Fruit fly (Drosophila melanogaster) whole organism, embryonic: ENCODE data around the gene CG16903.

Experiments used
- Atf3 ChIP-seq: fragments of 200-800 bp; sonication (Bioruptor generic); optimal IDR thresholded peaks from 3 replicates; lab custom pipeline; 2016; ENCODE audit warnings: missing biosample characterization, missing genetic modification characterization
- Atf6 ChIP-seq: fragments of 200-800 bp; sonication (Bioruptor generic); IDR thresholded peaks from 2 replicates; pipeline ENCODE4 v1.3.6; 2022; ENCODE audit warnings: missing biosample characterization, missing genetic modification characterization
- C15 ChIP-seq: fragments of 200-800 bp; sonication (Bioruptor generic); IDR thresholded peaks from 3 replicates; pipeline ENCODE4 v1.3.6; 2022; ENCODE audit warnings: missing biosample characterization, missing genetic modification characterization
- CG10959 ChIP-seq: fragments of 200-800 bp; sonication (Bioruptor generic); IDR thresholded peaks from 2 replicates; pipeline ENCODE4 v1.3.6; 2022; ENCODE audit warnings: missing biosample characterization, missing genetic modification characterization
- CG11723 ChIP-seq: fragments of 200-800 bp; sonication (Bioruptor generic); optimal IDR thresholded peaks from 2 replicates; lab custom pipeline; 2017; ENCODE audit warnings: missing biosample characterization, mild to moderate bottlenecking, missing genetic modification characterization
- CG12071 ChIP-seq: fragments of 200-800 bp; sonication (Bioruptor generic); optimal IDR thresholded peaks from 3 replicates; lab custom pipeline; 2018; ENCODE audit warnings: missing biosample characterization, mild to moderate bottlenecking, missing genetic modification characterization
- CG13296 ChIP-seq: fragments of 200-800 bp; sonication (Bioruptor generic); optimal IDR thresholded peaks from 3 replicates; lab custom pipeline; 2018; ENCODE audit warnings: missing biosample characterization, mild to moderate bottlenecking, missing genetic modification characterization
- CG14860 ChIP-seq: fragments of 200-800 bp; sonication (Bioruptor generic); IDR thresholded peaks from 3 replicates; pipeline ENCODE4 v1.3.6; 2022; ENCODE audit warnings: missing biosample characterization, missing genetic modification characterization; ENCODE audit not compliant: partially characterized antibody
- CG1603 ChIP-seq: fragments of 200-800 bp; sonication (Bioruptor generic); optimal IDR thresholded peaks from 2 replicates; lab custom pipeline; 2019; ENCODE audit warnings: missing biosample characterization, mild to moderate bottlenecking, missing genetic modification characterization, moderate library complexity
- CG16863 ChIP-seq: fragments of 200-800 bp; sonication (Bioruptor generic); optimal IDR thresholded peaks from 3 replicates; lab custom pipeline; 2016; ENCODE audit warnings: missing biosample characterization, missing genetic modification characterization
- CG17385 ChIP-seq: fragments of 200-800 bp; sonication (Bioruptor generic); optimal IDR thresholded peaks from 3 replicates; lab custom pipeline; 2018; ENCODE audit warnings: missing biosample characterization, mild to moderate bottlenecking, missing genetic modification characterization
- CG17802 ChIP-seq: fragments of 200-800 bp; sonication (Bioruptor generic); optimal IDR thresholded peaks from 2 replicates; lab custom pipeline; 2018; ENCODE audit warnings: missing biosample characterization, mild to moderate bottlenecking, missing genetic modification characterization, moderate library complexity
- CG1832 ChIP-seq: fragments of 200-800 bp; sonication (Bioruptor generic); optimal IDR thresholded peaks from 2 replicates; lab custom pipeline; 2017; ENCODE audit warnings: missing biosample characterization, mild to moderate bottlenecking, missing genetic modification characterization, inconsistent platforms
- CG18764 ChIP-seq: fragments of 200-800 bp; sonication (Bioruptor generic); optimal IDR thresholded peaks from 3 replicates; lab custom pipeline; 2016; ENCODE audit warnings: missing biosample characterization, missing genetic modification characterization
- CG3065 ChIP-seq: fragments of 200-800 bp; sonication (Bioruptor generic); optimal IDR thresholded peaks from 2 replicates; lab custom pipeline; 2016; ENCODE audit warnings: missing biosample characterization, missing genetic modification characterization
- CG3726 ChIP-seq: fragments of 200-800 bp; sonication (Bioruptor generic); IDR thresholded peaks from 3 replicates; pipeline ENCODE4, ENCODE4 v1.3.6; 2022; ENCODE audit warnings: missing biosample characterization, missing genetic modification characterization
- CG4617 ChIP-seq: fragments of 200-800 bp; sonication (Bioruptor generic); optimal IDR thresholded peaks from 3 replicates; lab custom pipeline; 2016; ENCODE audit warnings: missing biosample characterization, missing genetic modification characterization, borderline replicate concordance
- CG7556 ChIP-seq: fragments of 200-800 bp; sonication (Bioruptor generic); optimal IDR thresholded peaks from 2 replicates; lab custom pipeline; 2017; ENCODE audit warnings: missing biosample characterization, mild to moderate bottlenecking, missing genetic modification characterization
- CG8089 ChIP-seq: fragments of 200-800 bp; sonication (Bioruptor generic); optimal IDR thresholded peaks from 3 replicates; lab custom pipeline; 2016; ENCODE audit warnings: missing biosample characterization, missing genetic modification characterization
- CG8924 ChIP-seq: fragments of 200-800 bp; optimal IDR thresholded peaks from 3 replicates; lab custom pipeline; 2019; ENCODE audit warnings: missing biosample characterization, mild to moderate bottlenecking, missing genetic modification characterization, moderate library complexity
- Chrac-16 ChIP-seq: fragments of 200-800 bp; sonication (Bioruptor generic); optimal IDR thresholded peaks from 3 replicates; lab custom pipeline; 2016; ENCODE audit warnings: missing biosample characterization, missing genetic modification characterization
- Dp ChIP-seq: fragments of 200-800 bp; sonication (Bioruptor generic); optimal IDR thresholded peaks from 2 replicates; lab custom pipeline; 2018; ENCODE audit warnings: missing biosample characterization, mild to moderate bottlenecking, missing genetic modification characterization, moderate library complexity
- Eip74EF ChIP-seq, 2 experiments: fragments of 200-800 bp in 1 of 2; fragments of >200 bp in 1 of 2; sonication (Bioruptor generic) in 1 of 2; optimal IDR thresholded peaks; 2 replicates each; lab custom pipeline; 2017 to 2019; ENCODE audit warnings: missing biosample characterization in 2 of 2, missing genetic modification characterization in 2 of 2, mild to moderate bottlenecking in 1 of 2, moderate library complexity in 1 of 2
- Fer3 ChIP-seq: fragments of 200-800 bp; sonication (Bioruptor generic); optimal IDR thresholded peaks from 2 replicates; lab custom pipeline; 2018; ENCODE audit warnings: missing biosample characterization, mild to moderate bottlenecking, missing genetic modification characterization, moderate library complexity
- Hsf ChIP-seq: fragments of 200-800 bp; sonication (Bioruptor generic); optimal IDR thresholded peaks from 3 replicates; lab custom pipeline; 2016; ENCODE audit warnings: missing biosample characterization, missing genetic modification characterization
- NC2β ChIP-seq: fragments of 200-800 bp; sonication (Bioruptor generic); optimal IDR thresholded peaks from 2 replicates; lab custom pipeline; 2016; ENCODE audit warnings: missing biosample characterization, missing genetic modification characterization
- Nf-YB ChIP-seq: fragments of 200-800 bp; sonication (Bioruptor generic); optimal IDR thresholded peaks from 3 replicates; lab custom pipeline; 2019; ENCODE audit warnings: missing biosample characterization, mild to moderate bottlenecking, missing genetic modification characterization, moderate library complexity
- Nf-YC ChIP-seq: fragments of 200-800 bp; optimal IDR thresholded peaks from 3 replicates; lab custom pipeline; 2019; ENCODE audit warnings: missing biosample characterization, mild to moderate bottlenecking, missing genetic modification characterization, moderate library complexity
- Optix ChIP-seq: fragments of 200-800 bp; sonication (Bioruptor generic); IDR thresholded peaks from 3 replicates; pipeline ENCODE4 v1.3.6; 2022; ENCODE audit warnings: missing biosample characterization, missing genetic modification characterization
- bcd ChIP-seq: fragments of 200-800 bp; sonication (Bioruptor generic); optimal IDR thresholded peaks from 2 replicates; lab custom pipeline; 2017; ENCODE audit warnings: missing biosample characterization, mild to moderate bottlenecking, missing genetic modification characterization
- cad ChIP-seq: fragments of >200 bp; optimal IDR thresholded peaks from 2 replicates; lab custom pipeline; 2017; ENCODE audit warnings: missing biosample characterization, missing genetic modification characterization
- crc ChIP-seq: fragments of 200-800 bp; sonication (Bioruptor generic); optimal IDR thresholded peaks from 2 replicates; lab custom pipeline; 2016; ENCODE audit warnings: missing biosample characterization, missing genetic modification characterization
- da ChIP-seq: fragments of 200-800 bp; sonication (Bioruptor generic); optimal IDR thresholded peaks from 2 replicates; lab custom pipeline; 2016; ENCODE audit warnings: missing biosample characterization, missing genetic modification characterization
- disco-r ChIP-seq: fragments of 200-800 bp; sonication (Bioruptor generic); optimal IDR thresholded peaks from 2 replicates; lab custom pipeline; 2016; ENCODE audit warnings: missing biosample characterization, missing genetic modification characterization
- dmrt99B ChIP-seq: fragments of 200-800 bp; sonication (Bioruptor generic); optimal IDR thresholded peaks from 2 replicates; lab custom pipeline; 2018; ENCODE audit warnings: missing biosample characterization, mild to moderate bottlenecking, missing genetic modification characterization, moderate library complexity
- fd102C ChIP-seq: fragments of 200-800 bp; sonication (Bioruptor generic); optimal IDR thresholded peaks from 2 replicates; lab custom pipeline; 2018; ENCODE audit warnings: missing biosample characterization, mild to moderate bottlenecking, missing genetic modification characterization, moderate library complexity
- fu2 ChIP-seq: fragments of 200-800 bp; sonication (Bioruptor generic); optimal IDR thresholded peaks from 2 replicates; lab custom pipeline; 2016; ENCODE audit warnings: missing biosample characterization, missing genetic modification characterization
- gcm ChIP-seq: fragments of 200-800 bp; sonication (Bioruptor generic); optimal IDR thresholded peaks from 2 replicates; lab custom pipeline; 2019; ENCODE audit warnings: missing biosample characterization, mild to moderate bottlenecking, missing genetic modification characterization, moderate library complexity
- grn ChIP-seq: fragments of 200-800 bp; sonication (Bioruptor generic); optimal IDR thresholded peaks from 3 replicates; lab custom pipeline; 2017; ENCODE audit warnings: missing biosample characterization, missing genetic modification characterization
- gsb ChIP-seq: fragments of 200-800 bp; sonication (Bioruptor generic); IDR thresholded peaks from 2 replicates; pipeline ENCODE4 v1.3.6; 2022; ENCODE audit warnings: missing biosample characterization, missing genetic modification characterization
- pum ChIP-seq: fragments of 200-800 bp; sonication (Bioruptor generic); optimal IDR thresholded peaks from 2 replicates; lab custom pipeline; 2016; ENCODE audit warnings: missing biosample characterization, missing genetic modification characterization
- row ChIP-seq: fragments of 200-800 bp; sonication (Bioruptor generic); IDR thresholded peaks from 3 replicates; pipeline ENCODE4 v1.3.6; 2022; ENCODE audit warnings: missing biosample characterization, missing genetic modification characterization
- salm ChIP-seq: fragments of 200-800 bp; sonication (Bioruptor generic); optimal IDR thresholded peaks from 2 replicates; lab custom pipeline; 2018; ENCODE audit warnings: missing biosample characterization, mild to moderate bottlenecking, missing genetic modification characterization
- scrt ChIP-seq: fragments of 200-800 bp; sonication (Bioruptor generic); optimal IDR thresholded peaks from 2 replicates; lab custom pipeline; 2018; ENCODE audit warnings: missing biosample characterization, mild to moderate bottlenecking, missing genetic modification characterization, moderate library complexity
- sisA ChIP-seq: fragments of 200-800 bp; sonication (Bioruptor generic); IDR thresholded peaks from 2 replicates; pipeline ENCODE4 v1.3.6; 2022; ENCODE audit warnings: missing biosample characterization, missing genetic modification characterization
- slou ChIP-seq: fragments of 200-800 bp; sonication (Bioruptor generic); optimal IDR thresholded peaks from 3 replicates; lab custom pipeline; 2016; ENCODE audit warnings: missing biosample characterization, missing genetic modification characterization
- ssp ChIP-seq: fragments of 200-800 bp; sonication (Bioruptor generic); IDR thresholded peaks from 2 replicates; pipeline ENCODE4 v1.3.6; 2022; ENCODE audit warnings: missing biosample characterization, missing genetic modification characterization
- trem ChIP-seq: fragments of 200-800 bp; optimal IDR thresholded peaks from 3 replicates; lab custom pipeline; 2019; ENCODE audit warnings: missing biosample characterization, mild to moderate bottlenecking, missing genetic modification characterization, moderate library complexity
- vfl ChIP-seq: fragments of 200-800 bp; sonication (Bioruptor generic); optimal IDR thresholded peaks from 2 replicates; lab custom pipeline; 2016; ENCODE audit warnings: missing biosample characterization, missing genetic modification characterization

The CG16903 gene

dm6 chrX:2123965-2124688 is 43.9 kb upstream of the CG16903 start (continued):
- peak; percentile 95 for TF ChIP-seq row (GFP tag; lab: Robert Waterston, UW)
- peak; percentile 89 for TF ChIP-seq Nf-YC (tag; lab: Kevin White, UChicago)
- TF ChIP-seq Hsf (GFP tag; lab: Kevin White, UChicago): peak; percentile 80
- TF ChIP-seq bcd (GFP tag; lab: Kevin White, UChicago): peak; percentile 97
- TF ChIP-seq dmrt99B (tag; lab: Kevin White, UChicago): peak; percentile 99
- TF ChIP-seq CG4617 (GFP tag; lab: Kevin White, UChicago): peak; percentile 87
- TF ChIP-seq CG11723: peak; percentile 94
- peak; percentile 90 for TF ChIP-seq CG3726 (GFP tag; lab: Robert Waterston, UW)
- TF ChIP-seq CG13296 (GFP tag; lab: Kevin White, UChicago): peak; percentile 98
- TF ChIP-seq CG12071: peak; percentile 83
- peak; percentile 4 for TF ChIP-seq Dp (GFP tag; lab: Kevin White, UChicago)
- no peak for TF ChIP-seq da (GFP tag; lab: Kevin White, UChicago)
- peak; percentile 96 for TF ChIP-seq CG17385 (GFP tag; lab: Kevin White, UChicago)
- peak; percentile 78 for TF ChIP-seq CG17802 (tag; lab: Kevin White, UChicago)
- TF ChIP-seq salm (tag; lab: Kevin White, UChicago): peak; percentile 96
- peak; percentile 75 for TF ChIP-seq gsb (GFP tag; lab: Robert Waterston, UW)
- TF ChIP-seq CG7556: peak; percentile 99
- TF ChIP-seq CG1603 (tag; lab: Kevin White, UChicago): peak; percentile 81
- TF ChIP-seq crc (GFP tag; lab: Kevin White, UChicago): peak; percentile 34
- peak; percentile 93 for TF ChIP-seq sisA (GFP tag; lab: Robert Waterston, UW)
- peak; percentile 90 for TF ChIP-seq slou (GFP tag; lab: Kevin White, UChicago)
- TF ChIP-seq disco-r: peak; percentile 45
- peak; percentile 84 for TF ChIP-seq CG16863
- peak; percentile 87 for TF ChIP-seq fd102C (GFP tag; lab: Kevin White, UChicago)
- TF ChIP-seq trem: peak; percentile 96
- peak; percentile 64; the same call in 1 of the 2 replicates for TF ChIP-seq Atf6 (GFP tag; lab: Robert Waterston, UW)
- TF ChIP-seq CG14860 (GFP tag; lab: Robert Waterston, UW): 0 out of 3 replicates have a peak, but pooled peaks have one; percentile 40
- peak; percentile 80 for TF ChIP-seq Atf3 (GFP tag; lab: Kevin White, UChicago)
- peak; percentile 94 for TF ChIP-seq scrt (GFP tag; lab: Kevin White, UChicago)
- peak; percentile 75 for TF ChIP-seq Nf-YB
- TF ChIP-seq vfl (GFP tag; lab: Kevin White, UChicago): peak; percentile 68
- TF ChIP-seq pum: peak; percentile 76
- TF ChIP-seq CG10959 (GFP tag; lab: Robert Waterston, UW): peak; percentile 90
- peak; percentile 76 for TF ChIP-seq NC2β (GFP tag; lab: Kevin White, UChicago)
- TF ChIP-seq Fer3: peak; percentile 94
- TF ChIP-seq fu2: peak; percentile 81
- peak; percentile 2 for TF ChIP-seq cad
- TF ChIP-seq CG1832 (GFP tag; lab: Kevin White, UChicago): peak; percentile 21
- peak; percentile 92 for TF ChIP-seq CG18764 (GFP tag; lab: Kevin White, UChicago)
- peak; percentile 99 for TF ChIP-seq CG8924 (tag; lab: Kevin White, UChicago)
- peak in 1 of 2 experiments; percentile 95 for TF ChIP-seq Eip74EF (GFP tag; optimal IDR thresholded peaks at IDR 0.05; lab: Kevin White, UChicago)
- peak; percentile 92 for TF ChIP-seq Chrac-16 (GFP tag; lab: Kevin White, UChicago)
- TF ChIP-seq grn (GFP tag; lab: Kevin White, UChicago): no peak
- TF ChIP-seq Optix (GFP tag; lab: Robert Waterston, UW): peak; percentile 93
- peak; percentile 77; the same call in 2 of the 3 replicates for TF ChIP-seq C15
- TF ChIP-seq gcm (GFP tag; lab: Kevin White, UChicago): peak; percentile 98
- peak; percentile 71 for TF ChIP-seq CG8089 (GFP tag; lab: Kevin White, UChicago)
- peak; percentile 89 for TF ChIP-seq CG3065 (GFP tag; lab: Kevin White, UChicago)
- peak; percentile 87 for TF ChIP-seq ssp (GFP tag; lab: Robert Waterston, UW)
